Fruit fly (Drosophila melanogaster) whole organism, wandering third instar larva: Measurements from ENCODE around the gene CG9391.

Source experiments
- Dfd ChIP-seq: fragments of >200 bp; optimal IDR thresholded peaks from 2 replicates; lab custom pipeline; 2017; ENCODE audit warnings: missing biosample characterization, missing genetic modification characterization
- Myc ChIP-seq: fragments of >200 bp; optimal IDR thresholded peaks from 2 replicates; lab custom pipeline; 2017
- Rel ChIP-seq, 2 experiments: fragments of 200-800 bp; sonication (Bioruptor generic) in 1 of 2; optimal IDR thresholded peaks; 2 replicates in 1 of 2; 3 replicates in 1 of 2; lab custom pipeline; 2016 to 2019; ENCODE audit warnings: mild to moderate bottlenecking in 2 of 2, missing biosample characterization in 2 of 2, missing genetic modification characterization in 2 of 2, moderate library complexity in 1 of 2
- foxo ChIP-seq, 2 experiments: fragments of 200-800 bp; sonication (Bioruptor generic); optimal IDR thresholded peaks; 2 replicates in 1 of 2; 3 replicates in 1 of 2; lab custom pipeline; 2016 to 2017; ENCODE audit warnings: missing biosample characterization in 2 of 2, missing genetic modification characterization in 2 of 2

dm6 chr3L:21300280-21300679, 32.1 kb upstream of the CG9391 start, which contains the start of gene Cpr78Cc:
- TF ChIP-seq Dfd (GFP tag; lab: Kevin White, UChicago) (no peak), foxo (GFP tag; optimal IDR thresholded peaks at IDR 0.05; lab: Kevin White, UChicago) (no peak), Rel (GFP tag; optimal IDR thresholded peaks at IDR 0.05; lab: Kevin White, UChicago) (no peak), Rel (tag; optimal IDR thresholded peaks at IDR 0.05; lab: Kevin White, UChicago) (no peak), Myc (lab: Kevin White, UChicago) (no peak)
